Worm (Caenorhabditis elegans): ENCODE measurements around the gene R04B3.3.

DNA sequence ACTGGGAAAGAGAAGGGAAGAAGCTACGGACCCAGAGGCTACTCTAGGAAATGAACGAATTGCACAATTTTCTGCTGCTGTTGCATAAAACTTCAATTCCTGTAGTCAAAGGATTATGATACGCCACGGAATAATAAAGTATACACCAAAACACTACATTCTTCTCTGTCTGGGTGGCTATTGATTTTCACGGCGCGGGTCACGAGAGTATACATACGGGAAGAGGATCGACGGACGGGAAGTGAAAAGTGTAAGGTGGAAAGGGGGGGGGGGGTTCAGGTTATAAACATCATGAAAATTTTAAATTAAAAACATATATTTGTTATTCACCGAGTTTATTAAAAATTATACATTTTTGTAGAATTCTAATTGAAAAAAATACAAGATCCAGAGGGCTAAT lies 36.5 kb downstream of the R04B3.3 start:
- TF ChIP-seq hmg-4 (GFP tag; optimal IDR thresholded peaks at IDR 0.05), result no peak
- no peak for TF ChIP-seq B0310.2 (tag; optimal IDR thresholded peaks at IDR 0.05)
- no peak for TF ChIP-seq scrt-1 (GFP tag; IDR thresholded peaks at IDR 0.05)
- TF ChIP-seq tra-4 (tag; optimal IDR thresholded peaks at IDR 0.05), result no peak
- no peak for TF ChIP-seq ama-1 (optimal IDR thresholded peaks at IDR 0.05)
- TF ChIP-seq tbx-11 (GFP tag; IDR thresholded peaks at IDR 0.05), result no peak
- no peak for TF ChIP-seq F13C5.2 (tag; optimal IDR thresholded peaks at IDR 0.05)
